Worm (Caenorhabditis elegans): Measurements from ENCODE around the gene C56E6.7.

C56E6.7 gene

ce11 chrII:6558887-6559286 is 42.5 kb downstream of the C56E6.7 start:
- peak in 1 of 2 experiments; percentile 23 for TF ChIP-seq daf-16 (GFP tag; optimal IDR thresholded peaks at IDR 0.05)
- no peak for TF ChIP-seq daf-16 (tag; optimal IDR thresholded peaks at IDR 0.05)
- no peak for TF ChIP-seq attf-4 (tag; optimal IDR thresholded peaks at IDR 0.05)
- no peak for TF ChIP-seq daf-8 (GFP tag; IDR thresholded peaks at IDR 0.05)
- 0 out of 2 replicates have a peak, but pooled peaks have one; percentile 15 for TF ChIP-seq zfp-3 (GFP tag; conservative IDR thresholded peaks at IDR 0.05)
- TF ChIP-seq ztf-7 (tag; optimal IDR thresholded peaks at IDR 0.05), result no peak
- TF ChIP-seq pha-4 (GFP tag; IDR thresholded peaks at IDR 0.05), result no peak
- TF ChIP-seq pha-4 (tag; optimal IDR thresholded peaks at IDR 0.05), result no peak
- no peak for TF ChIP-seq madf-9 (GFP tag; conservative IDR thresholded peaks at IDR 0.05)

- TF ChIP-seq aha-1 (tag), result peak; percentile 74
- TF ChIP-seq sdz-12 (GFP tag; optimal IDR thresholded peaks at IDR 0.05), result no peak
- TF ChIP-seq unc-62 (GFP tag; optimal IDR thresholded peaks at IDR 0.05 in 1 of 2), result peak in 1 of 2 experiments; percentile 67
- TF ChIP-seq unc-62 (tag; optimal IDR thresholded peaks at IDR 0.05), result no peak
- no peak for TF ChIP-seq lin-39 (tag; optimal IDR thresholded peaks at IDR 0.05)
These were observed 43.9 kb downstream of the C56E6.7 start for ce11 chrII:6560291-6560690.

- no peak for TF ChIP-seq lin-1 (GFP tag; IDR thresholded peaks at IDR 0.05)
- peak; percentile 10 for TF ChIP-seq hlh-11 (tag; optimal IDR thresholded peaks at IDR 0.05)
- TF ChIP-seq nhr-6 (tag; optimal IDR thresholded peaks at IDR 0.05), result no peak
- TF ChIP-seq dve-1 (tag; optimal IDR thresholded peaks at IDR 0.05; ENCODE audit: insufficient read depth), result peak; percentile 18
- no peak for TF ChIP-seq F10B5.3 (tag; optimal IDR thresholded peaks at IDR 0.05)
- TF ChIP-seq snpc-1.2 (GFP tag; IDR thresholded peaks at IDR 0.05), result no peak
- no peak for TF ChIP-seq saeg-2 (GFP tag; IDR thresholded peaks at IDR 0.05)
- no peak for TF ChIP-seq php-3 (GFP tag; IDR thresholded peaks at IDR 0.05)
- TF ChIP-seq unc-130 (GFP tag; optimal IDR thresholded peaks at IDR 0.05), result no peak
- no peak for TF ChIP-seq F37D6.2 (tag; optimal IDR thresholded peaks at IDR 0.05)
- no peak for TF ChIP-seq arid-1 (GFP tag; conservative IDR thresholded peaks at IDR 0.05)
- TF ChIP-seq nhr-28 (tag; optimal IDR thresholded peaks at IDR 0.05), result no peak
- no peak for TF ChIP-seq ztf-7 (tag; optimal IDR thresholded peaks at IDR 0.05)
- TF ChIP-seq lin-39 (tag; optimal IDR thresholded peaks at IDR 0.05), result no peak
- no peak for TF ChIP-seq nhr-48 (tag; optimal IDR thresholded peaks at IDR 0.05)
- peak; percentile 79 for TF ChIP-seq ama-1 (optimal IDR thresholded peaks at IDR 0.05)
- TF ChIP-seq mes-2 (tag; optimal IDR thresholded peaks at IDR 0.05; ENCODE audit: poor library complexity, severe bottlenecking), result no peak
- no peak for TF ChIP-seq lsy-2 (tag; optimal IDR thresholded peaks at IDR 0.05)
- TF ChIP-seq spr-1 (tag; optimal IDR thresholded peaks at IDR 0.05), result no peak
- 0 out of 2 replicates have a peak, but pooled peaks have one; percentile 12 for TF ChIP-seq dmd-6 (GFP tag; IDR thresholded peaks at IDR 0.05)
- no peak for TF ChIP-seq daf-16 (GFP tag; optimal IDR thresholded peaks at IDR 0.05)
- peak; percentile 20 for TF ChIP-seq daf-16 (tag; optimal IDR thresholded peaks at IDR 0.05)
- no peak for TF ChIP-seq Y105C5A.15 (GFP tag; IDR thresholded peaks at IDR 0.05)
- peak; percentile 91 for TF ChIP-seq hlh-30 (tag; optimal IDR thresholded peaks at IDR 0.05; ENCODE audit: insufficient read depth)
- no peak for TF ChIP-seq hif-1 (tag; optimal IDR thresholded peaks at IDR 0.05)
- TF ChIP-seq ceh-32 (tag; optimal IDR thresholded peaks at IDR 0.05; ENCODE audit: poor library complexity), result no peak
- TF ChIP-seq ceh-44 (GFP tag; IDR thresholded peaks at IDR 0.05), result no peak
- 0 out of 2 replicates have a peak, but pooled peaks have one; percentile 54 for TF ChIP-seq tra-1 (GFP tag; IDR thresholded peaks at IDR 0.05)
- 0 out of 2 replicates have a peak, but pooled peaks have one; percentile 3 for TF ChIP-seq ZK337.2 (GFP tag; IDR thresholded peaks at IDR 0.05)
- TF ChIP-seq ces-1 (GFP tag; optimal IDR thresholded peaks at IDR 0.05), result no peak
- TF ChIP-seq nhr-11 (tag; optimal IDR thresholded peaks at IDR 0.05), result peak; percentile 35
- no peak for TF ChIP-seq ceh-62 (tag; optimal IDR thresholded peaks at IDR 0.05)
These were observed 44.9 kb downstream of the C56E6.7 start, which contains the start of gene F18C5.10 for ce11 chrII:6561300-6561699. Gene F18C5.10, minus strand, starts transcription at chrII:6561444.
